Worm (Caenorhabditis elegans) whole organism, L3 larva: ENCODE measurements around the gene F17C11.4.

Experiments used
- elt-2 ChIP-seq: sonication (generic microtip); optimal IDR thresholded peaks from 2 replicates; lab custom pipeline; 2016; ENCODE audit warnings: missing genetic modification reagents, mild to moderate bottlenecking, missing genetic modification characterization, missing compliant biosample characterization
- nhr-12 ChIP-seq: fragments of 150-350 bp; optimal IDR thresholded peaks from 2 replicates; lab custom pipeline; 2014; ENCODE audit warnings: missing biosample characterization, missing genetic modification characterization
- nhr-25 ChIP-seq: sonication (generic microtip); optimal IDR thresholded peaks from 2 replicates; lab custom pipeline; 2017; ENCODE audit warnings: missing biosample characterization, missing genetic modification characterization
- skn-1 ChIP-seq: fragments of 150-350 bp; optimal IDR thresholded peaks from 2 replicates; lab custom pipeline; 2014; ENCODE audit warnings: missing biosample characterization, missing genetic modification characterization
- snpc-4 ChIP-seq: fragments of 150-350 bp; optimal IDR thresholded peaks from 2 replicates; lab custom pipeline; 2014; ENCODE audit warnings: missing biosample characterization, missing genetic modification characterization

DNA sequence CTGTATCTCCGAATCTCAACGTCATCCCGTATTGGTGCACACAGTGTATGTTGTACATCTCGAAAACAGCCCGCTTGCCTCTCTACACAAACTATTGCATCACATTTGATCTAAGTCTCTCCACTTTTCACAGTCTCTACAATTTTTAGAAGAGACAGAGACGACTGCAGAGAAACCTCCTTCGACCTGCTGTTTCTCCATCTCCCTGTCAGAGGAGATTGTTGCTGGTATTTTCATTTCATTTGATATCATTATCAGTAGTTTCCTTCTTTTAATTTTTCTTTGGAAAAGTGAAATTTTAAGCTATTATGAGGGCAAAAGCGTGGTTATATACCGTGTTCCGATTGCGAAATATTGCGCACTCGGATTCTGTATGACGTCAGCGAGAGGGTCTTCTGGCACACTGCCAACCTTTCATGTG is 11.1 kb upstream of the F17C11.4 start:
- TF ChIP-seq nhr-12 (tag; lab: Kevin White, UChicago) (no peak), snpc-4 (tag; lab: Kevin White, UChicago) (peak; percentile 39), nhr-25 (tag; lab: Kevin White, UChicago) (peak; percentile 19), skn-1 (peak; percentile 39), elt-2 (tag; lab: Kevin White, UChicago) (peak; percentile 94)
